Fruit fly (Drosophila melanogaster) whole organism, wandering third instar larva: ENCODE measurements around the gene Nepl3.
A peak's percentile ranks its signal among the peaks of the same experiment; 100 is the strongest.

Source experiments
- Abd-B ChIP-seq: fragments of >200 bp; optimal IDR thresholded peaks from 2 replicates; lab custom pipeline; 2017; ENCODE audit warnings: missing biosample characterization, missing genetic modification characterization
- CG32264 ChIP-seq: fragments of 200-800 bp; sonication (Bioruptor generic); optimal IDR thresholded peaks from 2 replicates; lab custom pipeline; 2016; ENCODE audit warnings: missing biosample characterization, missing genetic modification characterization
- CG9705 ChIP-seq: fragments of 200-800 bp; sonication (Bioruptor generic); optimal IDR thresholded peaks from 2 replicates; lab custom pipeline; 2018; ENCODE audit warnings: missing biosample characterization, mild to moderate bottlenecking, missing genetic modification characterization
- CrebA ChIP-seq: fragments of 200-800 bp; sonication (Bioruptor generic); optimal IDR thresholded peaks from 2 replicates; lab custom pipeline; 2016; ENCODE audit warnings: missing biosample characterization, mild to moderate bottlenecking, missing genetic modification characterization, borderline replicate concordance
- Dfd ChIP-seq: fragments of >200 bp; optimal IDR thresholded peaks from 2 replicates; lab custom pipeline; 2017; ENCODE audit warnings: missing biosample characterization, missing genetic modification characterization
- Dif ChIP-seq: fragments of 200-275, 200-300 bp; sonication (Bioruptor generic); optimal IDR thresholded peaks from 2 replicates; lab custom pipeline; 2018; ENCODE audit warnings: missing biosample characterization, missing genetic modification characterization; ENCODE audit not compliant: partially characterized antibody
- GATAd ChIP-seq: sonication (Bioruptor generic); optimal IDR thresholded peaks from 2 replicates; lab custom pipeline; 2016; ENCODE audit warnings: missing biosample characterization, missing genetic modification characterization
- HLH106 ChIP-seq: fragments of 200-800 bp; optimal IDR thresholded peaks from 3 replicates; lab custom pipeline; 2019; ENCODE audit warnings: missing biosample characterization, mild to moderate bottlenecking, missing genetic modification characterization, moderate library complexity
- Hnf4 ChIP-seq: fragments of 200-800 bp; sonication (Bioruptor generic); optimal IDR thresholded peaks from 2 replicates; lab custom pipeline; 2016; ENCODE audit warnings: missing biosample characterization, mild to moderate bottlenecking, missing genetic modification characterization
- Hr78 ChIP-seq: fragments of >200 bp; optimal IDR thresholded peaks from 2 replicates; lab custom pipeline; 2017; ENCODE audit warnings: missing biosample characterization, missing genetic modification characterization
- Hr83 ChIP-seq: fragments of 200-300 bp; sonication (Bioruptor generic); optimal IDR thresholded peaks from 2 replicates; lab custom pipeline; 2016; ENCODE audit warnings: missing biosample characterization, mild to moderate bottlenecking, missing genetic modification characterization, moderate library complexity; ENCODE audit not compliant: poor library complexity, severe bottlenecking
- Jra ChIP-seq: sonication (Bioruptor generic); optimal IDR thresholded peaks from 2 replicates; lab custom pipeline; 2016; ENCODE audit warnings: missing biosample characterization, missing genetic modification characterization
- Mio ChIP-seq: sonication (Bioruptor generic); optimal IDR thresholded peaks from 2 replicates; lab custom pipeline; 2016; ENCODE audit warnings: missing biosample characterization, missing genetic modification characterization
- Myc ChIP-seq: fragments of >200 bp; optimal IDR thresholded peaks from 2 replicates; lab custom pipeline; 2017
- N ChIP-seq: fragments of >200 bp; optimal IDR thresholded peaks from 2 replicates; lab custom pipeline; 2018; ENCODE audit warnings: missing biosample characterization, missing external identifiers, missing genetic modification characterization
- OdsH ChIP-seq: fragments of 200-800 bp; sonication (Bioruptor generic); optimal IDR thresholded peaks from 2 replicates; lab custom pipeline; 2016; ENCODE audit warnings: missing biosample characterization, mild to moderate bottlenecking, missing genetic modification characterization
- Rel ChIP-seq, 2 experiments: fragments of 200-800 bp; sonication (Bioruptor generic) in 1 of 2; optimal IDR thresholded peaks; 2 replicates in 1 of 2; 3 replicates in 1 of 2; lab custom pipeline; 2016 to 2019; ENCODE audit warnings: mild to moderate bottlenecking in 2 of 2, missing biosample characterization in 2 of 2, missing genetic modification characterization in 2 of 2, moderate library complexity in 1 of 2
- Sp1 ChIP-seq: fragments of 200-800 bp; sonication (Bioruptor generic); optimal IDR thresholded peaks from 3 replicates; lab custom pipeline; 2019; ENCODE audit warnings: missing biosample characterization, mild to moderate bottlenecking, missing genetic modification characterization, moderate library complexity
- Vsx2 ChIP-seq: fragments of 200-300, 225-300 bp; sonication (Bioruptor generic); optimal IDR thresholded peaks from 2 replicates; lab custom pipeline; 2018; ENCODE audit warnings: missing biosample characterization, missing genetic modification characterization; ENCODE audit not compliant: partially characterized antibody
- br ChIP-seq: fragments of 200-800 bp; sonication (Bioruptor generic); optimal IDR thresholded peaks from 2 replicates; lab custom pipeline; 2016; ENCODE audit warnings: missing biosample characterization, missing genetic modification characterization
- brk ChIP-seq: fragments of 200-800 bp; sonication (Bioruptor generic); optimal IDR thresholded peaks from 2 replicates; lab custom pipeline; 2016; ENCODE audit warnings: missing biosample characterization, mild to moderate bottlenecking, missing genetic modification characterization
- dl ChIP-seq, 2 experiments: fragments of 175-275, 200-275 bp in 1 of 2; fragments of 200-275 bp in 1 of 2; sonication (Bioruptor generic); optimal IDR thresholded peaks; lab custom pipeline; 2018; ENCODE audit warnings: mild to moderate bottlenecking in 2 of 2, missing biosample characterization in 2 of 2, missing genetic modification characterization in 2 of 2, moderate library complexity in 2 of 2; ENCODE audit not compliant: partially characterized antibody in 2 of 2, insufficient read depth in 1 of 2
- dmrt93B ChIP-seq: fragments of 200-800 bp; sonication (Bioruptor generic); optimal IDR thresholded peaks from 2 replicates; lab custom pipeline; 2018; ENCODE audit warnings: missing biosample characterization, mild to moderate bottlenecking, missing genetic modification characterization
- dsf ChIP-seq: sonication (Bioruptor generic); optimal IDR thresholded peaks from 2 replicates; lab custom pipeline; 2016; ENCODE audit warnings: missing biosample characterization, missing genetic modification characterization, borderline replicate concordance
- ey ChIP-seq: fragments of 200-800 bp; sonication (Bioruptor generic); optimal IDR thresholded peaks from 2 replicates; lab custom pipeline; 2016; ENCODE audit warnings: missing biosample characterization, missing genetic modification characterization
- foxo ChIP-seq, 2 experiments: fragments of 200-800 bp; sonication (Bioruptor generic); optimal IDR thresholded peaks; 2 replicates in 1 of 2; 3 replicates in 1 of 2; lab custom pipeline; 2016 to 2017; ENCODE audit warnings: missing biosample characterization in 2 of 2, missing genetic modification characterization in 2 of 2
- fru ChIP-seq: fragments of 200-800 bp; sonication (Bioruptor generic); optimal IDR thresholded peaks from 3 replicates; lab custom pipeline; 2016; ENCODE audit warnings: missing biosample characterization, mild to moderate bottlenecking, missing genetic modification characterization
- h ChIP-seq: fragments of 200-800 bp; sonication (Bioruptor generic); optimal IDR thresholded peaks from 3 replicates; lab custom pipeline; 2016; ENCODE audit warnings: missing biosample characterization, mild to moderate bottlenecking, missing genetic modification characterization
- jim ChIP-seq: fragments of 175-275, 200-325 bp; sonication (Bioruptor generic); optimal IDR thresholded peaks from 2 replicates; lab custom pipeline; 2016; ENCODE audit warnings: missing biosample characterization, mild to moderate bottlenecking, missing genetic modification characterization
- lola ChIP-seq: fragments of >200 bp; optimal IDR thresholded peaks from 2 replicates; lab custom pipeline; 2017; ENCODE audit warnings: missing biosample characterization, missing genetic modification characterization
- pan ChIP-seq: fragments of >200 bp; optimal IDR thresholded peaks from 2 replicates; lab custom pipeline; 2017
- psq ChIP-seq: fragments of 200-800 bp; sonication (Bioruptor generic); optimal IDR thresholded peaks from 3 replicates; lab custom pipeline; 2017; ENCODE audit warnings: missing biosample characterization, mild to moderate bottlenecking, missing genetic modification characterization, moderate library complexity
- rgr ChIP-seq: fragments of 200-800 bp; sonication (Bioruptor generic); optimal IDR thresholded peaks from 3 replicates; lab custom pipeline; 2016; ENCODE audit warnings: missing biosample characterization, mild to moderate bottlenecking, missing genetic modification characterization
- sage ChIP-seq: fragments of 200-800 bp; sonication (Bioruptor generic); optimal IDR thresholded peaks from 2 replicates; lab custom pipeline; 2016; ENCODE audit warnings: missing biosample characterization, mild to moderate bottlenecking, missing genetic modification characterization
- sv ChIP-seq: fragments of 200-800 bp; sonication (Bioruptor generic); optimal IDR thresholded peaks from 3 replicates; lab custom pipeline; 2016; ENCODE audit warnings: missing biosample characterization, missing genetic modification characterization
- tai ChIP-seq: sonication (Bioruptor generic); optimal IDR thresholded peaks from 2 replicates; lab custom pipeline; 2016; ENCODE audit warnings: missing biosample characterization, missing genetic modification characterization
- usp ChIP-seq: fragments of >200 bp; optimal IDR thresholded peaks from 2 replicates; lab custom pipeline; 2017; ENCODE audit warnings: missing biosample characterization, missing genetic modification characterization
- woc ChIP-seq: sonication (Bioruptor generic); optimal IDR thresholded peaks from 2 replicates; lab custom pipeline; 2016; ENCODE audit warnings: missing biosample characterization, mild to moderate bottlenecking, missing genetic modification characterization

Nepl3 gene

DNA sequence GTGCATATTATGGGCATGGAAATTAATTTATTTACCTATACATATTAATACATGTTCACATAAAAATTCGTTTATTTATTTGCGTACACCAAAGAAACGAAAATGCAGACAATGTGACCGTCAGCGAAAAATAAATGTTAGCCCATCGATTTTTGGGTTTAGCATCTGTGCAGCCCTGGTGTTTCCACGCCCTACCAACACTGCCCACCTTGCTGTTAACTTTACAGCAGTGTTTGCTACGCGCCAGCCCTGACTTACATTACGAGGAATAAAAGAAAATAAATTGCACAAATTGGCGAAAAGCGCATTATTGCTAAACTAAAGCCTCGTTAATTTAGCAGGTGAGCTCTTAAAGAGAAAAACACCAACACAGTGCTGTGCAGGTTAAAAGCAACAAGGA is 15.0 kb downstream of the Nepl3 start, which contains the start of the genes CG33995, CG44000 and CG44001:
Gene CG33995, plus strand, starts transcription at position 228 of the 400 bp plus-strand sequence.
Gene CG44000, plus strand, starts transcription at position 228 of the 400 bp plus-strand sequence.
Gene CG44001, plus strand, starts transcription at position 228 of the 400 bp plus-strand sequence.
- TF ChIP-seq woc (GFP tag; lab: Kevin White, UChicago): no peak
- no peak for TF ChIP-seq Hnf4 (GFP tag; lab: Kevin White, UChicago)
- peak; percentile 51 for TF ChIP-seq h (GFP tag; lab: Kevin White, UChicago)
- TF ChIP-seq brk (GFP tag; lab: Kevin White, UChicago): no peak
- TF ChIP-seq Vsx2 (GFP tag; lab: Kevin White, UChicago): no peak
- no peak for TF ChIP-seq dl (GFP tag; optimal IDR thresholded peaks at IDR 0.05; lab: Kevin White, UChicago; ENCODE audit: insufficient read depth in 1 of 2, partially characterized antibody in 2 of 2)
- TF ChIP-seq br: peak; percentile 61
- TF ChIP-seq jim: no peak
- TF ChIP-seq CG32264 (GFP tag; lab: Kevin White, UChicago): no peak
- peak; percentile 7 for TF ChIP-seq psq
- peak; percentile 74 for TF ChIP-seq rgr (GFP tag; lab: Kevin White, UChicago)
- no peak for TF ChIP-seq Myc
- peak; percentile 52 for TF ChIP-seq Sp1
- TF ChIP-seq Mio: no peak
- no peak for TF ChIP-seq Rel (GFP tag; optimal IDR thresholded peaks at IDR 0.05; lab: Kevin White, UChicago)
- peak; percentile 57 for TF ChIP-seq Rel (tag; optimal IDR thresholded peaks at IDR 0.05; lab: Kevin White, UChicago)
- peak; percentile 52 for TF ChIP-seq CG9705 (GFP tag; lab: Kevin White, UChicago)
- TF ChIP-seq Hr78 (GFP tag; lab: Kevin White, UChicago): no peak
- no peak for TF ChIP-seq dsf (GFP tag; lab: Kevin White, UChicago)
- peak; percentile 20 for TF ChIP-seq OdsH
- peak; percentile 44 for TF ChIP-seq sage (GFP tag; lab: Kevin White, UChicago)
- no peak for TF ChIP-seq lola
- TF ChIP-seq ey (GFP tag; lab: Kevin White, UChicago): peak; percentile 14
- no peak for TF ChIP-seq Abd-B
- peak; percentile 42 for TF ChIP-seq sv (GFP tag; lab: Kevin White, UChicago)
- no peak for TF ChIP-seq Dif (GFP tag; lab: Kevin White, UChicago)
- TF ChIP-seq GATAd (GFP tag; lab: Kevin White, UChicago): no peak
- TF ChIP-seq foxo (GFP tag; optimal IDR thresholded peaks at IDR 0.05; lab: Kevin White, UChicago): peak in 1 of 2 experiments; percentile 74
- peak; percentile 5 for TF ChIP-seq dmrt93B (GFP tag; lab: Kevin White, UChicago)
- no peak for TF ChIP-seq pan (lab: Kevin White, UChicago)
- peak; percentile 31 for TF ChIP-seq Jra (GFP tag; lab: Kevin White, UChicago)
- TF ChIP-seq tai: no peak
- peak; percentile 50 for TF ChIP-seq fru (GFP tag; lab: Kevin White, UChicago)
- TF ChIP-seq HLH106 (tag; lab: Kevin White, UChicago): peak; percentile 48
- TF ChIP-seq usp (GFP tag; lab: Kevin White, UChicago): no peak
- no peak for TF ChIP-seq Dfd
- peak; percentile 85 for TF ChIP-seq Hr83 (GFP tag; lab: Kevin White, UChicago)
- no peak for TF ChIP-seq N
- no peak for TF ChIP-seq CrebA (GFP tag; lab: Kevin White, UChicago)

DNA sequence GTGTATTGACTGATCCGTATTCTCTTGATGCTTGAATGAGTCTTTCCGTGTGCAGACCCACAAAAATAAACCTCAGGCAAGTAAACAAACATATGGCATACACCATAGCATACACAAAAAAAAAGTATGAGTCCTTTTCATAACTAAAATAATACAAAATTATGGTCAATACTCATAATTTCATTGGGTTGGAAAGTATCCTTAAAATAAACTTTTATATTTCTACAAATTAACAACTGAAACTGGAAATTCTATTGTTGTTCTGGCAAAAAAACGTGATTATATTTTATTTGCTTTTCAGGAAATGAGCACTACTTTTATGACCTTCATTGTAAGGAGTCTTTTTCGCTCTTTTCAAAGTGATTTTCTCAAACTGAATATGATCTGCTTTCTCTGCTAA is 16.0 kb downstream of the Nepl3 start:
- TF ChIP-seq Sp1 (no peak), rgr (GFP tag; lab: Kevin White, UChicago) (no peak), CG32264 (GFP tag; lab: Kevin White, UChicago) (no peak), Hnf4 (GFP tag; lab: Kevin White, UChicago) (no peak), lola (no peak), dsf (GFP tag; lab: Kevin White, UChicago) (no peak), fru (GFP tag; lab: Kevin White, UChicago) (no peak)
